Fruit fly (Drosophila melanogaster): ENCODE measurements around the gene hdm.

hdm gene

DNA sequence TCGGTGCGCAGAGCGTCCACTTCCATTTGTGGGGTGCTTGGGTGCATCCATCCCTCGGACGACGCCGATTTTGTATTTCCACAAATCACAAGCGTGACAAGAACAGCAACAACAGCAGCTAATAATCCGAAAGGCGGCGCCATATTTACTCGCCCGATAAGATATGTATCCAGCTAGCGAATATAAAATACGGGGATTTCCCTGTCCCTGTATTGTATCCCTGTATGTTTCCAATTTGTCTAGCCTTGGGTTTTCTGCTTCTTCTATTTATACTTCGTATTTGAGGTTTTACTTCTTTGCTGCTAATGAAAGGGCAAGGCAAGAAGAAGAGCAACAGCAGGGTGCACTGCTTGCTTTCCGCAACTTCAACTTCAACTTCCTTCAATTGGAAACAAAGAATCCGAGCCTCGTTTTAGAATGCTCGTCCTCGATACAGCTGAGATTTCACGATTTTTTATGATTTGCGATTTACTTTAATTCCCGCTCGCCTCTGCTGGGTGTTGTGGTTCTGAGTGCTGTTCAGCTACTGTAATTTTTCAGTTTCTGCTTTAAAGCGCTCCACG lies 24.3 kb upstream of the hdm start:
- no peak for TF ChIP-seq CG17801 (GFP tag; optimal IDR thresholded peaks at IDR 0.05; ENCODE audit: partially characterized antibody)

DNA sequence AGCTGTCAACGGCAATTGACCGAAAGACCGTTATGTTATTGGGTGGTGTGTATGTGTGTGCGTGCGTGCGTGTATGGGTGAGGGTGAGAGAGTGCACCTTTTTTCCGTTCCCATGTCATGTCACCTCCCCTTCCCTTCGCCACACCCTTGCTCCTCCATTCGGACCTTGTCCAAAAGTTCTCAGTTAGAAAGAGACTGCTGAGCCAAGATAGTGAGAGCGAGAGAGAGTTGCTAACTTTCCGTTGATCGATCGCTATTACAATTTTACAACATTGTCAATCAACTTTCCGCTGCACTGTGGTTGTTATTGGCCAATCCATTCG lies 18.5 kb upstream of the hdm start:
- TF ChIP-seq CG17801 (GFP tag; optimal IDR thresholded peaks at IDR 0.05; ENCODE audit: partially characterized antibody) = no peak

DNA sequence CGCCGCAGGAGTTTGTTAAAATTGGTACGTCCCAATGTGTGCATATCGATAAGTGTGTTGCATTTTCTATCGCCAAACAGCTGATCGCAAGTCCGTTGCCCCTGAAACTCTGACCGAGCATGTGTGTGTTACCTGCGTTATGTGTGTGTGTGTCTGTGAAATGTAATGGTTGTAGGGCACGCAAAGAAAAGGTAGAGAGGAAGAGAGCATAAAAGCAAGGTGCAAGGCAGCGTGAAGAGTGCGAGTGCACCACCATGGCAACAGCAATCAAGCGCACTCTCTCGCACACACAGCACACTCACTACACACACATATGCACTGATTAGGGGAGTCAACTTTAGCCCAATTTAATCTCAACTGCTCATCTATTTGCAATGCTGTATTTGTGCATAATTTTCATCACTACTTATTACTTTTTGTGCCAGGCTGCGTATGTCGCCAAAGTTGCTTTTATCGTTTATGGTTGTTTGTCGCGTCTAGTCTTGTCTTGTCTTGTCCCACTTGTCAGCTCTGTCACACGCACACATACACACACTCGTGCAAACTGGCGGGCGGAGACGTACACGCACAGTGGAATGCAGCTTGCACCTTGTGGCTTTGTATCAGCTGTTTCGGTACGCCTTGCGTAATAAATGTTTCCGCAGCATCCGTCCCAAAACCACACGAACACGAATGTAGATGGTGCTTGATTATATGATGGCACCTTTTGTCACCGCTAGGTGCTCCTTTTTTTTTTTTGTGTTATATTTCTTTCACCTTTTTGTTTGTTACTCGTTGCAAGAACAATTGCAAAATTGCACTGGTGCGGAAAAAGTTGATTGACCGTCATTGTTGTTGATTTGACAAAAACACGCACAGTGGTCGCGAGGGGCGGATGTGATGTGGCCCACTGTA lies 17.9 kb upstream of the hdm start:
- TF ChIP-seq CG17801 (GFP tag; optimal IDR thresholded peaks at IDR 0.05; ENCODE audit: partially characterized antibody) = peak; percentile 81

DNA sequence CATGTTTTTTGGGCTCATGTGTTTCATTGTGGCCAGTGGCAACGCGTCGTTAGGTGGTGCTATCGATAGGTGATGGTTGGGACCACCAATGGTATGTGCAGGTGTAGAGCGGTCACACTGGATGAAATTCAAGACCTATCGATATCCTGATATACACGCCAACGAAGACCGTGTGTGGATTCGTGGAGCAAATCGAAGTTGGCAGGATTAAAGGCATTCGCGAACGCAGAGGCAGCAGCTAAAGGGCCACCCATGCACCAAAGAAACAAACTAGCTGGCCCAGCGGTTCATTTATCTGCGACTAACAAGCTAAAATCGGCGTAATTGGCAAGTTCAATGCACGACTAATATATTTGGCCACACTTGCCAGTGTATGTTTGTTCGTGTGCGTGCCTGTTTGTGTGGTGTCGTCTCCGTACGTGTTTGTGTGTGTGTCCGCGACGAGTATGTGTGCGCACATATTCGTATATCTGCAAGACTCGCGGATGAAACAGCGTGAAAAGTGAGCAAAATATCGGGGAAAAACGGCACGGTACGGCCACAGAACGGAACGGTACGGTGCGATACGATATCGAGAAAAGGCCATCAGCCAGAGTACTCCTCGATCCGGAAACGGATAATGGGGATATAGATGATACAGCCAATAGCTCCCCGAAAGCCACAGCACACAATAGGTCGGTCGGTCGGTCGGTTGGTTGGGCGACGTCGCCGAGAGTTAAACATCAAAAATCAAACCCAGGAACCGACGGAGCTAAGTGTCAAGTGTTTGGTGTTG lies 16.1 kb upstream of the hdm start, which contains the start of gene Ubr3:
TSS of gene Ubr3 (plus strand) at position 99 of the 775 bp plus-strand sequence.
- TF ChIP-seq CG17801 (GFP tag; optimal IDR thresholded peaks at IDR 0.05; ENCODE audit: partially characterized antibody) = peak; percentile 48

DNA sequence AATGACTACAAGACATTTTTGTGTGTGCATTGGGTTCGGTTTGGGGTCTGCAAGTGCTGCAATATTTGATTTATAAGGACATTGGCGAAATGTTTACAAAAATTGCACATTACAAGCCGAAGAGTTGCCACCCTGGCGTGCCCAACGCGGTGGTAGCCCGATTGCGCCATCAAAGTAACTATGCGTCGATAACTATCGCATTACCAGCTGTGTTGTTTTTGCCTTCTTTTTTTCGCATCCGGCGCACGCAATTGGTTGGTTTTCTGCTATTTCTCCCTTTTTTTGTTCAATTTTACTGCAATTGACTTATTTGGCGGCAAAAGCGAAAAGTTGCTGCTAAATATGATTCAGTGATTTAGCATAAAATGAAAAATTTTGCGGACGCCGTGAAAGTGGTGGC lies 14.7 kb upstream of the hdm start, which contains the start of gene RpS14b:
TSS of gene RpS14b (plus strand) at position 220 of the 400 bp plus-strand sequence.
- TF ChIP-seq CG17801 (GFP tag; optimal IDR thresholded peaks at IDR 0.05; ENCODE audit: partially characterized antibody) = peak; percentile 89

- TF ChIP-seq CG17801 (GFP tag; optimal IDR thresholded peaks at IDR 0.05; ENCODE audit: partially characterized antibody) = no peak
Measured at dm6 chrX:7933210-7933915, 13.4 kb upstream of the hdm start, which contains the start of the genes Dhdds and RpS14a. Gene Dhdds (minus strand): TSS chrX:7933351. Gene RpS14a (plus strand): TSS chrX:7933742.

DNA sequence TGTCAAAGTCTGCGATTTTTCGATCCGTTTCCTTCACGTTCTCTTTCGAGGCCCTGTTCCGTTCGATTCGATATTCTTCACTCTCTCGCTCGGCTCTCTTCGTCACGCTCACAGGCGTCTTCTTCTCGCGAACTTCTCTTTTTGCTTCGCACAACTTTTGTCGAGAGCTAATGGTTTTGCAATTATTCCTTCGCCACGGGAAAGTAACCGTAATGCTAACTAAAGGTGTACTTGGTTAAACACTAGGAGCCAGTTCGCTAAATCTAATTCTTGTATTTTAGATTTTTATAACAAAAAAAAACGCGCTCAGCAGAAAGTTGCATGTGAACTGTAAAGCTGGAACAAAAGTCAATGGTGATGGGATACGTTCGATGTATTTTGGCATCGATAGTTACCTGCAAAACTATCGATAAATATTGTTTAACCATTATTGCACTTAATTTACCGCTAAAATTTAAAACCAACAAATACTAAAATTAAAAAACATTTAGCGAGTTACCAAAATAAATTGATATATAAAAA lies 11.2 kb upstream of the hdm start, which contains the start of gene mahe:
TSS of gene mahe (minus strand) at position 355 of the 522 bp plus-strand sequence.
- no peak for TF ChIP-seq CG17801 (GFP tag; optimal IDR thresholded peaks at IDR 0.05; ENCODE audit: partially characterized antibody)

DNA sequence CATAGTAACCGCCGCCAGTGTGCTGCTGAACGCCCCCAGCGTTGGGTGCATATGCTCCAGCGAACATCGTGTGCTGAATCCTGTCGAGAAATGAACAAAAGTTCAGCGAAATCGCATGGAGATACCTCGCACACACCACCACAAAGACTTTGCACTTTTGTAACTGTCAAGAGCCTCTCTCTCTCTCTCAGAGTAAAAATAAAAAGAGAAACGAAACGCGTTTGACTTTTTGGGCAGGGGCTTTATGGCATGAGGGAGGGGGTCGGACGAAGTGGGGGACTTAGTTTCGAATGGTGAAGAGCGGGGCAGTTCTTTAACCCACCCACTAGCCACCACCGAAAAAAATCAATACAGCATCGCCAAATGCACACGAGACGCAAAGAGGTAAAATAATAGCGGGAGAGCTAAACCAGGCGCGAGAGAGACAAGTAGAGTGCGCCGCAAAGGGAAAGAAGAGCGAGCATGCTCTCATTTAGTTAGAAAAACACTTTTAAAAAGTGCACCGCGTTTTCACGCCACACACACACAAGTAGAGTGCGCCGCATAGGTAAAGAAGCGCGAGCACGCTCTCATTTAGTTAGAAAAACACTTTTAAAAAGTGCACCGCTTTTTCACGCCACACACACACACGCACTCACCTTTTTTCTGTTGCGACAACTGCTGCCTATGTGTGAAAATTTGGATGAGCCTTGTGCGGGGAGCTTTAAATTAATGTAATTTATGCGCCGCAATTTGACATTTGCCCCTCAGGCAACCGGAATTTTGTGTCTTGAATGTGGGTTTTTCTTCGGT lies 10.5 kb upstream of the hdm start:
- no peak for TF ChIP-seq CG17801 (GFP tag; optimal IDR thresholded peaks at IDR 0.05; ENCODE audit: partially characterized antibody)

DNA sequence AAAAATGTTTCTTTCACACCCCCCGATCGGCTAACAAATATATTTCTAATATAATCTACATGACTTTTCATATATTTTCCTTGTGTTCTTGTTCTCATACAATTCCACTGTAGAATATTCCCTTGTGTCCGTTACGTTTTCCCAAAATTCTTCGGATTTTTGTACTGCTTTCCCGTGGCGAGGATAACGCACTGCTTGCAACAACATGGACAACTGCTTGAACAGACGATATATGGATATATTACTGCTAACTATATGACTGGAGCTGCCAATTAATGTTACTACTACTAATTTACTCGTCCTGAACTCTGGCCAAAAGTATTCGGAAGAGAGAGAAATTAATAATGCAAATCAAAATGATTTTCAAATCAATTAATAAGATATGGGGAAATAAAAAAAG lies 5.0 kb upstream of the hdm start:
- no peak for TF ChIP-seq CG17801 (GFP tag; optimal IDR thresholded peaks at IDR 0.05; ENCODE audit: partially characterized antibody)

DNA sequence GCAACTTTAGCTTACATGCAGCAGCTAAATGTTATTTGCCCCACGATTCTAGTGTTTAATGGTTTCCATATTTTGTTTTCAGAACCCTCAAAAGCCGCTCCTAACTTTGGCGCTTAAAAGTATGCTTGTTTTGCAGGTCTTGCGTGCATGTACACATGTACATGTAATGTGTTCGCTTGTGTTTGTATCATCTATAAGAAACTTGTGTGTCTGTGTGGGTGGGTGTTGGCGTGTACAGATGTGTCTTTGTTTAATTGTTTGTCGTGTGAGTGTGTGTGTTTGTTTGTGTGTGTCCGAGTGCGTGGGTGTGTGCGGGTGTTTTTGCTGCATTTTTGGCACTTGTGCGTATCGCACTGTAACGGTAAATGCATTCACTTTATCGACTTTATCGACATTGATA lies 3.1 kb upstream of the hdm start:
- no peak for TF ChIP-seq CG17801 (GFP tag; optimal IDR thresholded peaks at IDR 0.05; ENCODE audit: partially characterized antibody)

DNA sequence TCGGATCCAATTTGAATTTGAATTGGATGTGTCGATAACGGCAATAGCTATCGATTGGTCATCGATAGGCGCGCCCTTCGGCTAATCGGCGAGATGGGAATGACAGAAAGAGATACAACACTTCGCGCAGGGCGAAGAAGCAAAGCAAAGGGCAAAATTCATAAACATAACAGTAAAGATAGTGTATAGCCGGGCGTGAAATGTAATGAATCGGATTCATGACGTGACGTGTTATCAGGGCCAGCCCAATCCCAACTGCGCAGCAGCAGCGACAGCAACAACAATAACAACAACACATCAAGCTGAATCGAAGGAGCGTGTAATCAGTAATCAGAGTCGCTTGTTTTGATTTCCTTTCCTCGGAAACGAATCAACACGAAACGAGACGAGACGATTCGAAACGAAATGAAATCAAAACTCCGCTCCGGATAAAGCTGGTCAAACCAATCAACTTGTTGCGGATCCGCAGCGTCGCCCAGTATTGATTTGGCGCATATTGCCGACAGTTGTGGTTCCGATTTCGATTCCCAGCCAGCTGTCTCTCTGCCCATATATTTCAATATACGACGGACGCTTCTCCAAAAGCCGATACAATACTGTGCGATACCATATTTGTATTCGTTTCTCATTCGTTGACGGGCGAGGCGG lies 7.8 kb downstream of the hdm start, which contains the start of gene snz:
TSS of gene snz (plus strand) at position 107 of the 648 bp plus-strand sequence.
- peak; percentile 43 for TF ChIP-seq CG17801 (GFP tag; optimal IDR thresholded peaks at IDR 0.05; ENCODE audit: partially characterized antibody)

DNA sequence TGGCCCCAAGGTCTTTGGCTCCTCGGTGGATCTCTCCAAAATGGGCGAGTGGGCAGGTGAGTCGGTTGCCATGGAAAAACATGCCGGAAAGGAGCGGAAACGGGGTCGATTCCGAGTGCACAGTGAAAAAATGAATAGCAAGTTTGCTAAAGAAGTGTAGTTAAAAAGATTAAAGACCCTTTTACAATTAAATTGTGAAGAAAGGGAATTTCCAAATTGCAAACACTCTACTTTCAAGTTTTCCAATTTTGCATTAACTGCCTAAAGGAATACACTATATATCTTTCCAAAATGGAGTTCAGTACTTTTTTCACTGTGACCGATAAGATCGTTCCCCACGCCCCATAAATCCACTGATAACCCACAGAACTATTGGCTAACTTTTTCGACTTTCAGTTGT lies 10.4 kb downstream of the hdm start:
- TF ChIP-seq CG17801 (GFP tag; optimal IDR thresholded peaks at IDR 0.05; ENCODE audit: partially characterized antibody) = no peak

- no peak for TF ChIP-seq CG17801 (GFP tag; optimal IDR thresholded peaks at IDR 0.05; ENCODE audit: partially characterized antibody)
Measured at dm6 chrX:7909069-7909389, 10.9 kb downstream of the hdm start.

Data from ovary, adult (tissue).